Worm (Caenorhabditis elegans) whole organism, early embryonic: ENCODE measurements around the gene E01G4.5.
A peak's percentile ranks its signal among the peaks of the same experiment; 100 is the strongest.

Experiments used
- B0310.2 ChIP-seq: sonication (generic microtip); optimal IDR thresholded peaks from 2 replicates; lab custom pipeline; 2016; ENCODE audit warnings: mild to moderate bottlenecking, missing genetic modification characterization, missing compliant biosample characterization
- F13C5.2 ChIP-seq: sonication (generic microtip); optimal IDR thresholded peaks from 2 replicates; lab custom pipeline; 2017; ENCODE audit warnings: mild to moderate bottlenecking, missing genetic modification characterization, inconsistent platforms, missing compliant biosample characterization
- aly-1 ChIP-seq: sonication (generic microtip); optimal IDR thresholded peaks from 2 replicates; lab custom pipeline; 2016; ENCODE audit warnings: missing genetic modification characterization, missing compliant biosample characterization
- ama-1 ChIP-seq: fragments of 150-350 bp; optimal IDR thresholded peaks from 2 replicates; lab custom pipeline; 2014
- ceh-13 ChIP-seq: fragments of 200-800 bp; sonication (Bioruptor generic); optimal IDR thresholded peaks from 2 replicates; lab custom pipeline; 2018; ENCODE audit warnings: mild to moderate bottlenecking, missing genetic modification characterization, missing compliant biosample characterization
- ceh-36 ChIP-seq: sonication (generic microtip); optimal IDR thresholded peaks from 2 replicates; lab custom pipeline; 2016; ENCODE audit warnings: missing genetic modification characterization, inconsistent platforms, missing compliant biosample characterization
- ets-7 ChIP-seq: sonication (generic microtip); optimal IDR thresholded peaks from 2 replicates; lab custom pipeline; 2016; ENCODE audit warnings: missing genotype, missing genetic modification characterization, missing compliant biosample characterization
- flt-1 ChIP-seq: fragments of 200-800 bp; sonication (Bioruptor generic); IDR thresholded peaks from 2 replicates; pipeline ENCODE4 v1.3.6; 2022; ENCODE audit warnings: missing genetic modification characterization, missing compliant biosample characterization
- hmbx-1 ChIP-seq: sonication (generic microtip); optimal IDR thresholded peaks from 2 replicates; lab custom pipeline; 2016; ENCODE audit warnings: mild to moderate bottlenecking, missing genetic modification characterization, missing compliant biosample characterization
- hmg-4 ChIP-seq: fragments of 200-800 bp; sonication (Bioruptor generic); optimal IDR thresholded peaks from 2 replicates; lab custom pipeline; 2018; ENCODE audit warnings: mild to moderate bottlenecking, missing genetic modification characterization, missing compliant biosample characterization
- hnd-1 ChIP-seq: sonication (generic microtip); optimal IDR thresholded peaks from 2 replicates; lab custom pipeline; 2016; ENCODE audit warnings: missing genetic modification characterization, missing compliant biosample characterization
- pes-1 ChIP-seq: fragments of 200-800 bp; sonication (Bioruptor generic); IDR thresholded peaks from 2 replicates; pipeline ENCODE4 v1.3.6; 2022; ENCODE audit warnings: missing genetic modification reagents, missing genetic modification characterization, missing compliant biosample characterization
- scrt-1 ChIP-seq: fragments of 200-800 bp; sonication (Bioruptor generic); IDR thresholded peaks from 2 replicates; pipeline ENCODE4 v1.3.6; 2022; ENCODE audit warnings: missing genetic modification characterization, missing compliant biosample characterization
- sea-1 ChIP-seq: fragments of 200-800 bp; sonication (Bioruptor generic); conservative IDR thresholded peaks from 2 replicates; pipeline ENCODE4 v1.3.6; 2022; ENCODE audit warnings: missing genetic modification characterization, missing compliant biosample characterization
- tbx-11 ChIP-seq: fragments of 200-800 bp; sonication (Bioruptor generic); IDR thresholded peaks from 2 replicates; pipeline ENCODE4 v1.3.6; 2022; ENCODE audit warnings: missing genetic modification characterization, missing compliant biosample characterization
- tbx-37 ChIP-seq: fragments of 200-800 bp; sonication (Bioruptor generic); conservative IDR thresholded peaks from 2 replicates; pipeline ENCODE4 v1.3.6; 2022; ENCODE audit warnings: missing genetic modification reagents, missing genetic modification characterization, missing compliant biosample characterization
- tra-4 ChIP-seq: sonication (generic microtip); optimal IDR thresholded peaks from 2 replicates; lab custom pipeline; 2017; ENCODE audit warnings: missing genetic modification characterization, missing compliant biosample characterization

E01G4.5 gene

DNA sequence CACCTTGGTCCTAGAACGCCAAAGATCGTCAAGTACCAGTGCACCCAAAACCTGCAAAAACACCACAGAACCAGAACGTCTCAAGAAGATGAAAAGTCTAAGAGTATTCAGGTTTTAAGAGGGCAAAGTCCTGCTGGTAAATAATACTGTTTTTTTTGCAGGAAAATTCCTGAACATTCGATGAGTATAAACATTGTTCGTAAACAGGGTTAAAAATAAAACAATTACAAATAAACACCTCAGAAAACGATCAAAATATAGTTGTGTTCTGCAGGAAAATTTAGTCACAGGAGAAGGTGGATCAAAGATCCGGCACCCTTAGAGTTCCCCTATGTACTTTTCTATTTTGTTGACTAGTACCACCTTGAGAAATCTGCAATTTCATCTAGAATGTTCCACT is 1.5 kb upstream of the E01G4.5 start:
- TF ChIP-seq tbx-11 (no peak), hmbx-1 (tag; lab: Kevin White, UChicago) (no peak), F13C5.2 (tag; lab: Kevin White, UChicago) (no peak), hmg-4 (no peak), hnd-1 (tag; lab: Kevin White, UChicago) (no peak), tra-4 (no peak), tbx-37 (GFP tag; lab: Robert Waterston, UW) (no peak), sea-1 (GFP tag; lab: Robert Waterston, UW) (no peak), pes-1 (GFP tag; lab: Robert Waterston, UW) (no peak), ets-7 (tag; lab: Kevin White, UChicago) (no peak), ceh-13 (GFP tag; lab: Kevin White, UChicago) (no peak), flt-1 (GFP tag; lab: Robert Waterston, UW) (no peak), ama-1 (lab: Kevin White, UChicago) (no peak), scrt-1 (GFP tag; lab: Robert Waterston, UW) (no peak), ceh-36 (tag; lab: Kevin White, UChicago) (no peak), aly-1 (no peak), B0310.2 (tag; lab: Kevin White, UChicago) (no peak)

DNA sequence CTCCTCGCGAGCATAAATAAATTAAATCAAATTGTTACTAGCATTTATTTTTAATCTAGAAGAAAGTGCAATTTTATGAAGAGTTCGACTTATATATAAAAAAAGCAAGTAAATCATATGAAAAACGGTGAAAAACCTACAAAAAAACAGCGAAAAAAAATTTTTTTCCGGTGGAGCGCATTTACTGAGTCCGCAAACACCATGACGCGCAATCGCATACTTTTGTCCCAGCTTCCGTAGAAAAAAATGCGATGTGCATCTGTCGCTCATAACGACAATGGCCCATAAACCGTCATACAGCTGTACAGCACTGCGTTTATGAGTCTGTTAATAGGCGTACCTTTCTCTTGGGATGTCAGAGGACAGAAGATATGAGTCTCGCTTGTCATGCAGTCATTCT is 5.0 kb downstream of the E01G4.5 start:
- TF ChIP-seq F13C5.2 (tag; lab: Kevin White, UChicago) = peak; percentile 3
- no peak for TF ChIP-seq ceh-36 (tag; lab: Kevin White, UChicago)
- TF ChIP-seq flt-1 (GFP tag; lab: Robert Waterston, UW) = no peak
- TF ChIP-seq hmg-4 = no peak

DNA sequence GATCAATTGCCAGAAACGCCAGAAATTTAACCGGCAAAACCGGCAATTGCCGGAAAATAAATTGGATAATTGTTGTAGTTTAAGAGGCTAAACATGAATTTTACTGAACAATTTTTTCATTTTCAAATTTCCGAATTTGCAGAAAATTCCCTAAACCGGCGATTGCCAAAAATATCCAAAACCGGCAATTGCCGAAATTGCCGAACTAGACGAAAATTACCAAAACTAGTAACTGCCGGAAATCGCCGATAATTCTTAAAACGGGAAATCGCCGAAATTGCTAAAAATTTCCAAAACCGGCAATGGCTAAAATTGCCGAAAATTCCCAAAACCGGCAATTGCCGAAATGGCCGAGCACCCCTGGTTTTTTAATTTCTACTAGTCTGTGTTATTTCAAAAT is 7.2 kb downstream of the E01G4.5 start:
- no peak for TF ChIP-seq hnd-1 (tag; lab: Kevin White, UChicago)

DNA sequence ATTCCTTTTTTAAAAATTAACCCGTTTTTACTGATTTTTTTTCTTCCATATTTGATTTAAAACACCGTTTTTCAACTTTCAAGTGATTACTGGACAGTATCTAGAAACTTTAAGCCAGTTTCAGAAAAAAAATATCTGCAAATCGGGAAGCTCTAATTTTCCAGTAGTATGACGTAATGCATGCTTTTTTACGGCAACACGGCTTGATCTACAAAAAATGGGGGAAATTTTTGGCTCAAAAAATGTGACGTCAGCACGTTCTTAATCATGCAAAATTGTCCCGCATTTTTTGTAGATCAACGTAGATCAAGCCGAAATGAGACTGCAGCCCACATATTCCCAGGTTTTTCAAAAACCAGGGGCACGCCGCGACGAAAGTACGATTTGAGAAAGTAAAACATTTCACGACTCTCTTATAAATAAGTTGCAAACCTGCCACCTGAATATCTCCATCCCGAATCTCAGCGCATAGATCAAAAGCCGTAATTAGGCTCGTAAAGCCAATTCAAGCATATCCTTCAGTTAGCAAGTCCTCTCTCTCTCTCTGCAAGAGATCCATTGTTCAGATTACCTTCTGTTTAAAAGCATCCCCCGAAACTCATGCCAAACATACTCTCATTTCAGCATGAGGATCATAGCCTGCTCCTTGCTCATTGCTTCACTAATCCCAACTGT is 9.7 kb downstream of the E01G4.5 start, which contains the start of gene E01G4.6:
E01G4.6 (plus strand) TSS at position 625 of the 675 bp plus-strand sequence.
- no peak for TF ChIP-seq F13C5.2 (tag; lab: Kevin White, UChicago)
- TF ChIP-seq ets-7 (tag; lab: Kevin White, UChicago) = no peak
- TF ChIP-seq ama-1 (lab: Kevin White, UChicago) = no peak
- TF ChIP-seq B0310.2 (tag; lab: Kevin White, UChicago) = no peak
- TF ChIP-seq sea-1 (GFP tag; lab: Robert Waterston, UW) = no peak
- no peak for TF ChIP-seq ceh-13 (GFP tag; lab: Kevin White, UChicago)
- TF ChIP-seq ceh-36 (tag; lab: Kevin White, UChicago) = no peak
- TF ChIP-seq scrt-1 (GFP tag; lab: Robert Waterston, UW) = no peak
- no peak for TF ChIP-seq hmbx-1 (tag; lab: Kevin White, UChicago)
- TF ChIP-seq flt-1 (GFP tag; lab: Robert Waterston, UW) = no peak
- TF ChIP-seq tra-4 = no peak
- no peak for TF ChIP-seq aly-1
- no peak for TF ChIP-seq hmg-4
- no peak for TF ChIP-seq tbx-37 (GFP tag; lab: Robert Waterston, UW)

DNA sequence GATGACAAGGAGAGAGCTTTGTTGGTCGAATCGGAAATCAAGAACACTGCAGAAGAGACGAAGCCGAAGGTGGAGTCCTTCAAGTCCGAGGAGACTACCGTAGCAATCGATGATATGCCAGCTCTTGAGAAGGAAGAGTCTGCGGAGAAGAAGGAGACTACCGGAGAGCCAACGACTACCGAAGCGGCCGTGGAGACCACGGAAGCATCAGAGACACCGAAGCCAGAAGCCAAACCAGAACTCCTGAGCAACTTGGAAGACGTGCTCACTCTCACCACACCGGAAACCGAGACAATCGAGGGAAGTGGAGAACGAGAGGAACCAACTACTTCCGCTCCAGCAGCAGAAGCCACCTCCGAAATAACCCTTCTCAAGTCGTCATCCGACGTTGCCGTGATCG is 11.9 kb downstream of the E01G4.5 start:
- TF ChIP-seq hmbx-1 (tag; lab: Kevin White, UChicago) (no peak), ceh-13 (GFP tag; lab: Kevin White, UChicago) (no peak), pes-1 (GFP tag; lab: Robert Waterston, UW) (no peak), B0310.2 (tag; lab: Kevin White, UChicago) (no peak), sea-1 (GFP tag; lab: Robert Waterston, UW) (no peak)

DNA sequence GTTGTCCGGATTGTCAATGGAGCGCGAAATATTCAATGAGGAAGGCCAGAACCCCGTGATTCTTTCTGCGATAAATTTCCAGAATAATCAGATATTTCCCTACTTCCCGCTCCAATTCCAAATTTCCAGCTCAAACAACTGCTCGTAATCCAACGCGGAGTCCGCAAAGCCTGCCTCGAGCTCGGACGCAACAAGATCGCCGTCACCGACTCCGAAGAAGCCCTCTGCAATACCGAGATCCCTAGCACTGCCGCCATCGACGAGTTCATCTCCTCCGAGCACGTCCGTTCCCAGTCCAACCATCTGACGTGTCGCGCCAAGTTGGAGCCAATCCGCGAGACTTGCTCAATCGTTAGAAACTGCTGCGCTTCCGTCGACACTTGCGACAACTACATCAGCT is 12.9 kb downstream of the E01G4.5 start:
- TF ChIP-seq hmbx-1 (tag; lab: Kevin White, UChicago) = no peak
- no peak for TF ChIP-seq ceh-13 (GFP tag; lab: Kevin White, UChicago)
- no peak for TF ChIP-seq sea-1 (GFP tag; lab: Robert Waterston, UW)
- no peak for TF ChIP-seq tra-4
- no peak for TF ChIP-seq ets-7 (tag; lab: Kevin White, UChicago)
- no peak for TF ChIP-seq hmg-4
- TF ChIP-seq B0310.2 (tag; lab: Kevin White, UChicago) = no peak
- TF ChIP-seq aly-1 = no peak

DNA sequence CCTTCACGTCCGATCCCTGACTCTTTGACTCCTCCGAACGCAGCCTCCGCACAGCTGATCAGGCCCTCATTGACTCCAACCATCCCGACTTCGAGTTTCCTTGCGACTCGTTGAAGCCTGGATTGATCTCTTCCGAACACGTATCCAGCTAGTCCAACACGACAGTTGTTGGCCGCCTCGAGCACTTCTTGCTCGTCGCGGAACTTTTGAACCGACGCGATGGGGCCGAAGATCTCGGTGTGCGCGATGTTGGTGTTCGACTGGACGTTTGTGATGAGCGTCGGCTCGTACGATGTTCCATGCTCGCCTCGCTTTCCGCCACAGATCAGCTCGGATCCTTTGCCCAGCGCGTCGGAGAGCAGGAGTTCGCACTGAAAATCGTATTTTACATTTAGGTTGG is 15.4 kb downstream of the E01G4.5 start:
- TF ChIP-seq flt-1 (GFP tag; lab: Robert Waterston, UW) (no peak), hmg-4 (no peak), pes-1 (GFP tag; lab: Robert Waterston, UW) (no peak), B0310.2 (tag; lab: Kevin White, UChicago) (no peak), aly-1 (no peak), ceh-13 (GFP tag; lab: Kevin White, UChicago) (no peak), F13C5.2 (tag; lab: Kevin White, UChicago) (no peak), sea-1 (GFP tag; lab: Robert Waterston, UW) (no peak), ets-7 (tag; lab: Kevin White, UChicago) (no peak), ceh-36 (tag; lab: Kevin White, UChicago) (no peak), hnd-1 (tag; lab: Kevin White, UChicago) (no peak), tbx-37 (GFP tag; lab: Robert Waterston, UW) (no peak), scrt-1 (GFP tag; lab: Robert Waterston, UW) (no peak), ama-1 (lab: Kevin White, UChicago) (no peak), hmbx-1 (tag; lab: Kevin White, UChicago) (no peak), tra-4 (no peak), tbx-11 (no peak)

DNA sequence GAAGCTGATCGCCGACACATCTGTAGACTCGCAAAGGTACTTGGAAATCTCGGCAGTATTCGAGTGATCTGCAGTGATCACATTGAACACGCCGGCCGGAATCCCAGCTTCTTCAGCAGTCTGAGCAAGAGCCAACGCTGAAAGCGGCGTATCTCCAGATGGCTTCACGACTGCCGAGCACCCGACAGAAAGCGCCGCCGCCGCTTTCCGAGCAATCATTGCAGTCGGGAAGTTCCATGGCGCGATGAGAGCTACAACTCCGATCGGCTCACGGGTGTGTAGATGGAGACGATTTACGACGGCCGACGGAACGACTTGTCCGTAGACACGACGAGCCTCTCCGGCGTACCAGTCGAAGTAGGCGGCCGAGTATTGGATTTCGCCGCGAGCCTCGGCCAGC is 17.7 kb downstream of the E01G4.5 start:
- no peak for TF ChIP-seq F13C5.2 (tag; lab: Kevin White, UChicago)
- TF ChIP-seq aly-1 = peak; percentile 10
